Worm (Caenorhabditis elegans) whole organism, L2 larva: ENCODE data around the gene C08E8.11.

ENCODE experiments used
- ceh-82 ChIP-seq: fragments of 150-350 bp; optimal IDR thresholded peaks from 2 replicates; lab custom pipeline; 2014; ENCODE audit warnings: missing biosample characterization, missing genetic modification characterization
- nhr-237 ChIP-seq: fragments of 150-350 bp; optimal IDR thresholded peaks from 2 replicates; lab custom pipeline; 2014; ENCODE audit warnings: missing biosample characterization, missing genetic modification characterization

- no peak for TF ChIP-seq ceh-82 (tag; lab: Kevin White, UChicago)
- TF ChIP-seq nhr-237, result no peak
Measured at ce11 chrV:18346080-18346479, 4.7 kb upstream of the C08E8.11 start.
